Fruit fly (Drosophila melanogaster) whole organism, pupa: ENCODE measurements around the gene CG11134.

Source experiments
- CG12605 ChIP-seq: fragments of 200-800 bp; sonication (Bioruptor generic); IDR thresholded peaks from 2 replicates; pipeline ENCODE4 v1.3.6; 2022; ENCODE audit warnings: missing biosample characterization, missing genetic modification characterization
- CG15710 ChIP-seq: fragments of 200-800 bp; sonication (Bioruptor generic); optimal IDR thresholded peaks from 2 replicates; lab custom pipeline; 2018; ENCODE audit warnings: missing biosample characterization, mild to moderate bottlenecking, missing genetic modification characterization, moderate library complexity
- CG8159 ChIP-seq: fragments of 200-800 bp; sonication (Bioruptor generic); optimal IDR thresholded peaks from 3 replicates; lab custom pipeline; 2018; ENCODE audit warnings: missing biosample characterization, mild to moderate bottlenecking, missing genetic modification characterization, moderate library complexity
- EcR ChIP-seq: fragments of 200-800 bp; sonication (Bioruptor generic); optimal IDR thresholded peaks from 3 replicates; lab custom pipeline; 2019; ENCODE audit warnings: missing biosample characterization, missing genetic modification characterization, mild to moderate bottlenecking, moderate library complexity, missing genetic modification reagents
- Pif1B ChIP-seq: fragments of 200-800 bp; sonication (Bioruptor generic); optimal IDR thresholded peaks from 3 replicates; lab custom pipeline; 2016; ENCODE audit warnings: missing biosample characterization, missing genetic modification characterization

dm6 chrX:13764397-13765119 lies 26.8 kb downstream of the CG11134 start:
- TF ChIP-seq EcR (GFP tag; lab: Kevin White, UChicago) (no peak), CG12605 (GFP tag; lab: Robert Waterston, UW) (no peak), CG8159 (tag; lab: Kevin White, UChicago) (peak; percentile 37), CG15710 (tag; lab: Kevin White, UChicago) (peak; percentile 29), Pif1B (GFP tag; lab: Kevin White, UChicago) (peak; percentile 4)
